Fruit fly (Drosophila melanogaster): ENCODE measurements around the gene Lcp65Ae.
A peak's percentile ranks its signal among the peaks of the same experiment; 100 is the strongest.

Lcp65Ae gene

dm6 chr3L:6135174-6135573, 2.7 kb downstream of the Lcp65Ae start, which contains the start of gene Lcp65Ag1:
TSS of gene Lcp65Ag1 (minus strand) at chr3L:6135274.
- TF ChIP-seq Met (GFP tag; optimal IDR thresholded peaks at IDR 0.05) (no peak), CG32006 (GFP tag; optimal IDR thresholded peaks at IDR 0.05) (no peak), CG15336 (GFP tag; IDR thresholded peaks at IDR 0.05) (no peak), esn (GFP tag; optimal IDR thresholded peaks at IDR 0.05) (no peak), salr (GFP tag; optimal IDR thresholded peaks at IDR 0.05) (no peak), CG3919 (GFP tag; optimal IDR thresholded peaks at IDR 0.05) (no peak), CG6276 (GFP tag; optimal IDR thresholded peaks at IDR 0.05) (no peak), Sox102F (GFP tag; optimal IDR thresholded peaks at IDR 0.05) (no peak), fd85E (GFP tag; optimal IDR thresholded peaks at IDR 0.05) (no peak), CG31627 (GFP tag; optimal IDR thresholded peaks at IDR 0.05) (no peak), topi (GFP tag; optimal IDR thresholded peaks at IDR 0.05) (no peak), CG3032 (tag; optimal IDR thresholded peaks at IDR 0.05) (no peak)

dm6 chr3L:6133546-6133945, 4.4 kb downstream of the Lcp65Ae start, which contains the start of gene Lcp65Ag2:
TSS of gene Lcp65Ag2 (minus strand) at chr3L:6133593.
- TF ChIP-seq CG3919 (GFP tag; optimal IDR thresholded peaks at IDR 0.05), result no peak

dm6 chr3L:6132009-6132408, 5.9 kb downstream of the Lcp65Ae start, which contains the start of gene Cpr65Au:
TSS of gene Cpr65Au (minus strand) at chr3L:6132109.
- no peak for TF ChIP-seq Ets21C (GFP tag; optimal IDR thresholded peaks at IDR 0.05)
- no peak for TF ChIP-seq CG32006 (GFP tag; optimal IDR thresholded peaks at IDR 0.05)
- TF ChIP-seq cyc (GFP tag; optimal IDR thresholded peaks at IDR 0.05), result no peak

DNA sequence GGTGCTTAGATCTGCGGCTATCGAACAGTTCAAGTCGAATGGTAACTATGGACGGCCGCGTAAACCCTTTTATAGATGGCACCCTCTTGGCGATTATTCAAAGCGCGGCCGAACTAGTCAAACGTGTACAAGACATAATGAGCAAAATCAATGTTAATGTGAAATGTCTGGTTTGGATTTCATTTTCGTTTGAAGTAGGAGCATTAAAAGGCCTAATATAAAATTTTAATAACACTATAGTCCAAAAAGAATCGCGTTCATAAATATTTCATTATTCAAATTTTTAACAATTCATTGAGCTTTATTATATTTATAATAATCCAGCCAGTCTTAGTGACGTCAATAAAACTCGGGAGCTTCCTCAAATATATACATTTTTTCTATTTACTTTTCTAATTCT, 7.0 kb downstream of the Lcp65Ae start, which contains the start of gene Lcp65Ag3:
Gene Lcp65Ag3, minus strand, starts transcription at position 46 of the 400 bp plus-strand sequence.
- no peak for TF ChIP-seq fkh (GFP tag; optimal IDR thresholded peaks at IDR 0.05)
- TF ChIP-seq Hr39 (GFP tag; optimal IDR thresholded peaks at IDR 0.05), result no peak
- TF ChIP-seq spab (GFP tag; optimal IDR thresholded peaks at IDR 0.05), result no peak
- no peak for TF ChIP-seq CG34406 (GFP tag; optimal IDR thresholded peaks at IDR 0.05)
- TF ChIP-seq CG15336 (GFP tag; IDR thresholded peaks at IDR 0.05), result no peak

DNA sequence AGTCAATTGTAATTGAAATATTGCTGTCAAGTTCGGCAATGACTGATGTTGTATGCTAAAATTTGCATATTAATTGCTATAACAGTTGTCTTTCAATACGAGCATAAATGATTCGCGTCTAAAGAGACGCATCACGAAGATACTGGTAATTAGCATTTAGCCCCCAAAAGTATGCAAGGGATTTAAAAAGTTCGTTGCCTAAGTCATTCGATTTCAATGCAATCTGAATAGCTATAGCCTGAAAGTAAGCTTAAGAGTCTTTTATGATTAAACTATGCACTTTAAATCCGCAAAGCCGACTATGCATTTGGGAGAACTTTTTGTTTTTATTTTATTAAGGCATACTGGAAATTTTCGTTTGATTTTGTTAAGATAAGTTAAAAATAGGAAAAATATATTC, 8.3 kb downstream of the Lcp65Ae start:
- TF ChIP-seq CG8119 (GFP tag; IDR thresholded peaks at IDR 0.05) (no peak), dac (GFP tag; optimal IDR thresholded peaks at IDR 0.05) (no peak), svp (GFP tag) (no peak), lz (GFP tag; optimal IDR thresholded peaks at IDR 0.05) (no peak), CG4318 (GFP tag; optimal IDR thresholded peaks at IDR 0.05) (no peak), CG6276 (GFP tag; optimal IDR thresholded peaks at IDR 0.05) (no peak), ss (GFP tag; optimal IDR thresholded peaks at IDR 0.05) (no peak), Met (GFP tag; optimal IDR thresholded peaks at IDR 0.05) (no peak), Eip78C (GFP tag) (no peak), cyc (GFP tag; optimal IDR thresholded peaks at IDR 0.05) (no peak), spab (GFP tag; optimal IDR thresholded peaks at IDR 0.05) (no peak)

dm6 chr3L:6125409-6125689, 12.6 kb downstream of the Lcp65Ae start:
- TF ChIP-seq eg (GFP tag; IDR thresholded peaks at IDR 0.05) (no peak), CG10669 (GFP tag; optimal IDR thresholded peaks at IDR 0.05) (no peak), dsx (GFP tag; optimal IDR thresholded peaks at IDR 0.05; ENCODE audit: poor library complexity, severe bottlenecking) (no peak), Sox102F (GFP tag; optimal IDR thresholded peaks at IDR 0.05) (no peak)

dm6 chr3L:6124616-6125408, 13.1 kb downstream of the Lcp65Ae start:
- TF ChIP-seq Hr38 (GFP tag; optimal IDR thresholded peaks at IDR 0.05) (no peak), vri (GFP tag; optimal IDR thresholded peaks at IDR 0.05) (no peak), dac (GFP tag; optimal IDR thresholded peaks at IDR 0.05) (no peak), Eip78C (GFP tag) (peak; percentile 87), fkh (GFP tag; optimal IDR thresholded peaks at IDR 0.05) (peak; percentile 48), Smox (GFP tag; optimal IDR thresholded peaks at IDR 0.05) (no peak), CG15336 (GFP tag; IDR thresholded peaks at IDR 0.05) (no peak), cyc (GFP tag; optimal IDR thresholded peaks at IDR 0.05) (peak; percentile 26), CG16779 (tag; optimal IDR thresholded peaks at IDR 0.05) (no peak), fd59A (GFP tag; optimal IDR thresholded peaks at IDR 0.05) (no peak), Lpt (GFP tag; optimal IDR thresholded peaks at IDR 0.05) (no peak), CG8632 (GFP tag; optimal IDR thresholded peaks at IDR 0.05) (no peak), Sox14 (GFP tag; optimal IDR thresholded peaks at IDR 0.05) (no peak), CG8319 (GFP tag; optimal IDR thresholded peaks at IDR 0.05) (peak; percentile 12), net (GFP tag; optimal IDR thresholded peaks at IDR 0.05) (no peak), CG6163 (GFP tag; IDR thresholded peaks at IDR 0.05) (no peak; the same call in 1 of the 3 replicates), CG4318 (GFP tag; optimal IDR thresholded peaks at IDR 0.05) (no peak)
